Fruit fly (Drosophila melanogaster) Kc167 (cell line): Measurements from ENCODE around the gene ph-p.

ENCODE experiments used
- Myc ChIP-seq: fragments of >200 bp; optimal IDR thresholded peaks from 2 replicates; lab custom pipeline; 2017; ENCODE audit warnings: missing external identifiers
- Sin3A ChIP-seq: fragments of >200 bp; optimal IDR thresholded peaks from 2 replicates; lab custom pipeline; 2018; ENCODE audit warnings: missing external identifiers
- h ChIP-seq: fragments of >200 bp; optimal IDR thresholded peaks from 3 replicates; lab custom pipeline; 2018; ENCODE audit warnings: missing external identifiers
- insv ChIP-seq: fragments of >200 bp; optimal IDR thresholded peaks from 3 replicates; lab custom pipeline; 2018; ENCODE audit warnings: missing external identifiers
- psq ChIP-seq: fragments of >200 bp; optimal IDR thresholded peaks from 2 replicates; lab custom pipeline; 2017; ENCODE audit warnings: missing external identifiers
- ttk ChIP-seq: sonication (Bioruptor generic); optimal IDR thresholded peaks from 2 replicates; lab custom pipeline; 2017; ENCODE audit warnings: missing external identifiers

Gene ph-p

dm6 chrX:2135868-2136787, 2.0 kb downstream of the ph-p start:
- no peak for TF ChIP-seq insv (lab: Kevin White, UChicago)
- TF ChIP-seq h (lab: Kevin White, UChicago), result no peak
- TF ChIP-seq psq (lab: Kevin White, UChicago), result no peak
- TF ChIP-seq Myc (lab: Kevin White, UChicago), result no peak
- no peak for TF ChIP-seq ttk
- no peak for TF ChIP-seq Sin3A (lab: Kevin White, UChicago)

- no peak for TF ChIP-seq psq (lab: Kevin White, UChicago)
- TF ChIP-seq ttk, result peak; percentile 81
Measured at dm6 chrX:2134965-2135758, 3.0 kb downstream of the ph-p start.

- no peak for TF ChIP-seq ttk
- no peak for TF ChIP-seq Myc (lab: Kevin White, UChicago)
- TF ChIP-seq insv (lab: Kevin White, UChicago), result no peak
- no peak for TF ChIP-seq h (lab: Kevin White, UChicago)
- TF ChIP-seq Sin3A (lab: Kevin White, UChicago), result no peak
- TF ChIP-seq psq (lab: Kevin White, UChicago), result no peak
Measured at dm6 chrX:2134226-2134880, 3.8 kb downstream of the ph-p start.

- TF ChIP-seq ttk (no peak), psq (lab: Kevin White, UChicago) (no peak), insv (lab: Kevin White, UChicago) (no peak), Myc (lab: Kevin White, UChicago) (no peak), h (lab: Kevin White, UChicago) (no peak), Sin3A (lab: Kevin White, UChicago) (no peak)
Measured at dm6 chrX:2125527-2126088, 12.6 kb downstream of the ph-p start.

DNA sequence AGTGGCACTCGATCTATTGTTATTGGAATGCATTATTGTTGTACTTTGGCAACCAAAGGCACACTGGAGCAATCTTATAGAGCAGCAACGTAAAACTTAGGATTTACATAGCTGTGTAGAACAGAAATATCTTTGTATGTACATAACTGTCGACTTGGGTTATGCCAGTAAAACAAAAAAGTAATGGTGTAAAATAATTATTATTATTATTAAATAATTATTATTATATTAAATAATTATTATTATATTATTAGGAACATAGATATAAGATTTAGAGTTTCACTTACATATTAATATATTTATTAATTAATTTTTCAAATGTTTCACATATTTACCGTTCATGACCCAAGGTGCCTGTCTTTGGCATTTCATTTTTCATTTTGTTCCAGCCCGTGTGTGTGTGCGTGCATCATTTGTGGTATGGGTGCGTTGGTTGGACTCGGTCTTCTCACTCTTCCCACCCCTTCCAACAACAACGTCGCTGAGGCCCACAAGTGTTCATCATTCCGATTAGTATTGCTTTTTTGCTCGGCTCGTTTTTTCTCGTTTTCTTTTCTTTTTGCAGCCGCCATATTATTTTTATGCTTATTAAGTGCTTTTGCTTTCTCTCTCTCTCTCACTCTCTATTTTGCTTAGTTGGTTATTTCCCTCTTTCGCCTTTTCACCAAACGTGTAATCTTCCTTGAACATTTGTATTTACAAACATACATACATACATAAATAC, 14.0 kb downstream of the ph-p start:
- no peak for TF ChIP-seq h (lab: Kevin White, UChicago)
- TF ChIP-seq Sin3A (lab: Kevin White, UChicago), result no peak
- TF ChIP-seq psq (lab: Kevin White, UChicago), result peak; percentile 51
- TF ChIP-seq insv (lab: Kevin White, UChicago), result no peak

DNA sequence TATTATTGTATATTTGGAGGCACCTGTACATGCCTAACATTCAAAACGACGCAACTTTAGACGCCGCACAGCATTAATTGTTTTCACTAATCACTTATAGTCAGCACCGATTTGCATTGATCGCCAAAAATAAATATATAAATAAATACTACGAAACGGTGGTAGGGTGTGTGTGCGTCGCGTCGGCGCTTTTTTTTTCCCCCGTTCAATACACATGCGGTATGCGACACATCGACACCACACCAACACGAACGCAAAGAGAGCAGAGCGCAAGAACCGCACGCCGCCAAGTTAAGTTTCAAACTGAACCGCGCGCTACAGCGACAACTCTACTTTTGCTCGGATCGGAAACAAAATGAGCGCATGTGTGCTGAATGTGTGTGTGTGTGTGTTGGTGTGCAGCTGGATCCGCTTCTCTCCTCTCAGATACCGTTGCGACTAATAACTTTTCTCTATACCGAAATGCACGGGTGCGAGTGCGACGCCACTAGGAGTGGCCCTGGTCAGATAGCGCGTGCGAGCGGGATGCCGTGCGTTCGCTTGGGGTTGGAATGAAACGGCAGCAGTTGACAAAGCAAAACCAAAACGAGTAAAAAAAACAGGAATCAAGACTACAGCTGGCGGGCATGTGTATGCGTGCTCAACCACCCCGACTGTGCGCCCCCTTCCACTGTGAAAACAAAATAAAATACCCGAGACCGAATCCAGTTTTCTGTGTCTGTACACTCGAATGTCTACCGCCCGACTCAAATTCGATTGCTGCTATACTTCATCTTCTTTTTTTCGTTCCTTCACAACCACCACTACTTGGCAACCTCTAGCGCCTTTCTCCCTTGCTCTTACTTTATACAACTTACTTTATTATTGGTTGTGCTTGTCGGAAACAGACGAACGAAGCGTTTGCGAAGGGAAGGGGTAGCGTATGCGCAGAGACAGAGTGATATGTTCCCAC, 14.9 kb downstream of the ph-p start, which contains the start of gene ph-d:
TSS of gene ph-d (minus strand) at position 274 of the 952 bp plus-strand sequence.
- TF ChIP-seq h (lab: Kevin White, UChicago) (no peak), ttk (no peak), Sin3A (lab: Kevin White, UChicago) (no peak), psq (lab: Kevin White, UChicago) (no peak), insv (lab: Kevin White, UChicago) (no peak), Myc (lab: Kevin White, UChicago) (no peak)

- TF ChIP-seq h (lab: Kevin White, UChicago) (peak; percentile 33), psq (lab: Kevin White, UChicago) (no peak), insv (lab: Kevin White, UChicago) (no peak), Sin3A (lab: Kevin White, UChicago) (no peak), ttk (peak; percentile 91)
Measured at dm6 chrX:2121716-2122601, 16.2 kb downstream of the ph-p start.

DNA sequence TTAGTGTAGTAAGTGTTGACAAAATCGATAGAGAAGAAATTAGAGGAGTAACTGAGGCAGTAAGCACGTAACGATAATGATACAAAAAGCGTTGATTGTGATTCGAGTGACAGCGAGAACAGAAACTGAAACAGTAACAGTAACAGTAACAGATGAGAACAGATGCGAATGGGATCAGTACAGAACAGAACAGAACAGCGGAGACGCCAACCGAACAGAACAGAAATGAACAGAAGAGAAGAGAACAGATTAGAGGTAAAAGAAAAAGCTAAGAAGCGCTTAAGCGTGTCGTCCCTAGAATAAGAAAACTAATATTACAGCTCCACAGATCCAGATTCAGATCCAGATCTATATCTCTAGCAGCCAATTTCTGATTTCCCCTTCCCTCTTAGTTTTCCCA, 25.5 kb downstream of the ph-p start:
- no peak for TF ChIP-seq Sin3A (lab: Kevin White, UChicago)
- TF ChIP-seq h (lab: Kevin White, UChicago), result no peak
- TF ChIP-seq insv (lab: Kevin White, UChicago), result no peak
- TF ChIP-seq Myc (lab: Kevin White, UChicago), result no peak
- no peak for TF ChIP-seq psq (lab: Kevin White, UChicago)
- TF ChIP-seq ttk, result no peak

dm6 chrX:2108639-2109038, 29.5 kb downstream of the ph-p start:
- TF ChIP-seq ttk (no peak), insv (lab: Kevin White, UChicago) (no peak), Myc (lab: Kevin White, UChicago) (no peak), h (lab: Kevin White, UChicago) (no peak), psq (lab: Kevin White, UChicago) (no peak), Sin3A (lab: Kevin White, UChicago) (no peak)
